Worm (Caenorhabditis elegans): Measurements from ENCODE around the gene mrp-1.

Gene mrp-1

ce11 chrX:530011-530410 is 57.7 kb downstream of the mrp-1 start, which contains the start of gene ugt-46:
Gene ugt-46 (minus strand): TSS chrX:530289.
- TF ChIP-seq skn-1 (tag; optimal IDR thresholded peaks at IDR 0.05) (no peak), lin-13 (GFP tag; optimal IDR thresholded peaks at IDR 0.05) (no peak), unc-130 (tag; optimal IDR thresholded peaks at IDR 0.05) (no peak), mab-9 (GFP tag; IDR thresholded peaks at IDR 0.05) (no peak), nhr-85 (tag) (peak; percentile 40), ztf-4 (tag; optimal IDR thresholded peaks at IDR 0.05) (no peak), mdl-1 (tag; optimal IDR thresholded peaks at IDR 0.05) (no peak), aly-2 (tag; optimal IDR thresholded peaks at IDR 0.05) (no peak), lsy-2 (tag; optimal IDR thresholded peaks at IDR 0.05) (no peak), ceh-88 (GFP tag; IDR thresholded peaks at IDR 0.05) (no peak), nhr-47 (tag; optimal IDR thresholded peaks at IDR 0.05) (no peak), F16B12.6 (tag; optimal IDR thresholded peaks at IDR 0.05) (no peak), unc-98 (GFP tag; IDR thresholded peaks at IDR 0.05) (no peak), snu-23 (GFP tag; optimal IDR thresholded peaks at IDR 0.05) (no peak), nhr-90 (tag; optimal IDR thresholded peaks at IDR 0.05; ENCODE audit: poor library complexity) (no peak), fos-1 (tag; optimal IDR thresholded peaks at IDR 0.05) (no peak), lin-39 (tag; optimal IDR thresholded peaks at IDR 0.05) (no peak), lin-14 (GFP tag; optimal IDR thresholded peaks at IDR 0.05) (peak; percentile 40), sup-37 (GFP tag; optimal IDR thresholded peaks at IDR 0.05) (no peak), hpl-2 (GFP tag; optimal IDR thresholded peaks at IDR 0.05) (no peak), efl-3 (GFP tag; optimal IDR thresholded peaks at IDR 0.05) (no peak), fkh-4 (tag; optimal IDR thresholded peaks at IDR 0.05; ENCODE audit: borderline replicate concordance) (no peak), unc-30 (tag; optimal IDR thresholded peaks at IDR 0.05) (no peak), snpc-4 (tag; optimal IDR thresholded peaks at IDR 0.05) (no peak), efl-1 (optimal IDR thresholded peaks at IDR 0.05) (no peak), efl-1 (GFP tag; optimal IDR thresholded peaks at IDR 0.05 in 1 of 2) (no peak), rnt-1 (tag; optimal IDR thresholded peaks at IDR 0.05) (no peak), grh-1 (GFP tag; IDR thresholded peaks at IDR 0.05) (no peak), nhr-11 (tag; optimal IDR thresholded peaks at IDR 0.05) (no peak), jun-1 (tag; optimal IDR thresholded peaks at IDR 0.05) (no peak), elt-3 (tag; optimal IDR thresholded peaks at IDR 0.05) (peak in 1 of 6 experiments; percentile 38), blmp-1 (tag; optimal IDR thresholded peaks at IDR 0.05) (no peak), alr-1 (tag; optimal IDR thresholded peaks at IDR 0.05; ENCODE audit: borderline replicate concordance) (no peak), pag-3 (tag; optimal IDR thresholded peaks at IDR 0.05; ENCODE audit: borderline replicate concordance, insufficient read depth) (no peak), nhr-71 (tag; optimal IDR thresholded peaks at IDR 0.05) (no peak), irx-1 (tag; optimal IDR thresholded peaks at IDR 0.05) (no peak), ceh-8 (GFP tag; optimal IDR thresholded peaks at IDR 0.05) (no peak), ama-1 (optimal IDR thresholded peaks at IDR 0.05) (no peak), lin-35 (GFP tag; optimal IDR thresholded peaks at IDR 0.05) (peak in 1 of 2 experiments; percentile 49), C16A3.4 (tag; optimal IDR thresholded peaks at IDR 0.05) (no peak), elt-2 (tag; optimal IDR thresholded peaks at IDR 0.05) (peak; percentile 86), C34B4.2 (tag; optimal IDR thresholded peaks at IDR 0.05) (no peak), tlp-1 (tag; optimal IDR thresholded peaks at IDR 0.05) (no peak), ceh-63 (GFP tag; optimal IDR thresholded peaks at IDR 0.05) (no peak), hlh-4 (tag; optimal IDR thresholded peaks at IDR 0.05) (no peak), C04F5.9 (tag; optimal IDR thresholded peaks at IDR 0.05) (no peak), nhr-20 (tag; optimal IDR thresholded peaks at IDR 0.05) (peak; percentile 0), xbp-1 (tag; optimal IDR thresholded peaks at IDR 0.05) (no peak), hlh-17 (GFP tag; optimal IDR thresholded peaks at IDR 0.05; ENCODE audit: borderline replicate concordance) (no peak), aha-1 (tag; optimal IDR thresholded peaks at IDR 0.05) (no peak), vab-15 (tag; optimal IDR thresholded peaks at IDR 0.05) (no peak)

Measured in whole organism, L1 larva.